Fruit fly (Drosophila melanogaster): ENCODE results near the gene Act5C.

The Act5C gene

dm6 chrX:5907916-5908315 is 7.3 kb downstream of the Act5C start, which contains the start of gene CG12236:
TSS of gene CG12236 (plus strand) at chrX:5908135.
- TF ChIP-seq dsx (GFP tag; optimal IDR thresholded peaks at IDR 0.05; ENCODE audit: poor library complexity, severe bottlenecking) (peak; percentile 15), dac (GFP tag; optimal IDR thresholded peaks at IDR 0.05) (no peak), lz (GFP tag; optimal IDR thresholded peaks at IDR 0.05) (peak; percentile 15), esn (GFP tag; optimal IDR thresholded peaks at IDR 0.05) (peak; percentile 41), eg (GFP tag; IDR thresholded peaks at IDR 0.05) (0 out of 3 replicates have a peak, but pooled peaks have one; percentile 32), Hr39 (GFP tag; optimal IDR thresholded peaks at IDR 0.05) (peak; percentile 43), spab (GFP tag; optimal IDR thresholded peaks at IDR 0.05) (no peak), CG4318 (GFP tag; optimal IDR thresholded peaks at IDR 0.05) (no peak), CG11762 (GFP tag; optimal IDR thresholded peaks at IDR 0.05; ENCODE audit: insufficient read depth) (no peak), CG6808 (GFP tag; optimal IDR thresholded peaks at IDR 0.05) (peak; percentile 21), achi (GFP tag; optimal IDR thresholded peaks at IDR 0.05) (no peak), CG11294 (GFP tag; IDR thresholded peaks at IDR 0.05) (no peak), CG31627 (GFP tag; optimal IDR thresholded peaks at IDR 0.05) (peak; percentile 35), CG3032 (tag; optimal IDR thresholded peaks at IDR 0.05) (peak; percentile 26), Hr38 (GFP tag; optimal IDR thresholded peaks at IDR 0.05) (no peak), CG3919 (GFP tag; optimal IDR thresholded peaks at IDR 0.05) (peak; percentile 33), fd85E (GFP tag; optimal IDR thresholded peaks at IDR 0.05) (no peak), Eip78C (GFP tag) (peak; percentile 48), Eip75B (GFP tag; optimal IDR thresholded peaks at IDR 0.05) (peak; percentile 43), vri (GFP tag; optimal IDR thresholded peaks at IDR 0.05) (no peak), CG6854 (GFP tag; optimal IDR thresholded peaks at IDR 0.05) (no peak), Sox14 (GFP tag; optimal IDR thresholded peaks at IDR 0.05) (peak; percentile 46), Hr4 (GFP tag; optimal IDR thresholded peaks at IDR 0.05) (no peak), topi (GFP tag; optimal IDR thresholded peaks at IDR 0.05) (peak; percentile 39), Blimp-1 (GFP tag; optimal IDR thresholded peaks at IDR 0.05) (peak; percentile 20), cyc (GFP tag; optimal IDR thresholded peaks at IDR 0.05) (peak; percentile 48), Met (GFP tag; optimal IDR thresholded peaks at IDR 0.05) (peak; percentile 24), CG1621 (tag; optimal IDR thresholded peaks at IDR 0.05) (peak; percentile 54)

DNA sequence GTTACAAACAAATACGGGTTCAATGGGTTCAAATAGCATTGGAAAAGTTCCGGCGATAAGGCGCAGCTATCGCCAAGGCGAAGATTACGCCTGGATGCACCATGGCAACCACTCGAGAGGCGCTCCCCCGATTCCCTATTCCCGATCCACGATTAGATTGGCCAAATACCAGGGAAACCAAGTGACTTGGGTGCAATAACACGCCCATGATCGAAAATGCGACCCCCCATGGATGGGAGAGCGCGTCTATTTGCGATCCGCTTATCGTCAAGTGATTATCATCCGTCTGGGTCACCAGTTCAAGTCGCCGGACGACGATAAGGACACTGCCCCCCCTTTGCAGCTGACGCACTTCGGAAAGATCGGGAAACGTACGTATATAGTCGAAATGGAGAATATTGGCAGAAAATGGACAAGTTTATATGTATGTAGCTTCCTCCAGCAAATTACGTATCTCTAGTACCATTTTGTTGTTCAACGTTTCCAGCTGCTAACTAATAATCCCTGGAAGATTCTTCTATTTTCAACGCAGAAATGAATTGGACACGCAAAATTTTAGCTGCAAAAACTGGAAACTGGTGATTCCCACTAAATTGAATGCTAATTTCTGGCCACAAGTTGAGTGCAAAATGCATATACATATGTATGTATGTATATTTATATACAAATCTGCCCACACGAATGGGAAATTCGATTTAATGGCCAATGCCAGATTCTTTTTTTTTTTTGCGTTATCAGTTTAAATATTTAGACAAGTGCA is 14.5 kb downstream of the Act5C start:
- TF ChIP-seq fkh (GFP tag; optimal IDR thresholded peaks at IDR 0.05) (no peak), Eip78C (GFP tag) (peak; percentile 6), CG11762 (GFP tag; optimal IDR thresholded peaks at IDR 0.05; ENCODE audit: insufficient read depth) (no peak), pdm3 (GFP tag; optimal IDR thresholded peaks at IDR 0.05) (no peak), svp (GFP tag) (peak; percentile 99)

- TF ChIP-seq Eip93F (GFP tag; optimal IDR thresholded peaks at IDR 0.05) (no peak), CG8632 (GFP tag; optimal IDR thresholded peaks at IDR 0.05) (peak; percentile 15), vri (GFP tag; optimal IDR thresholded peaks at IDR 0.05) (no peak), Blimp-1 (GFP tag; optimal IDR thresholded peaks at IDR 0.05) (no peak), CG6163 (GFP tag; IDR thresholded peaks at IDR 0.05) (no peak), cyc (GFP tag; optimal IDR thresholded peaks at IDR 0.05) (no peak), Ets21C (GFP tag; optimal IDR thresholded peaks at IDR 0.05) (peak; percentile 13), CG3919 (GFP tag; optimal IDR thresholded peaks at IDR 0.05) (peak; percentile 18), dac (GFP tag; optimal IDR thresholded peaks at IDR 0.05) (no peak), CG9139 (GFP tag; optimal IDR thresholded peaks at IDR 0.05) (no peak), Sox15 (GFP tag; optimal IDR thresholded peaks at IDR 0.05) (no peak), spab (GFP tag; optimal IDR thresholded peaks at IDR 0.05) (no peak), CG11902 (GFP tag; optimal IDR thresholded peaks at IDR 0.05) (no peak), Hr39 (GFP tag; optimal IDR thresholded peaks at IDR 0.05) (peak; percentile 9), esn (GFP tag; optimal IDR thresholded peaks at IDR 0.05) (peak; percentile 13), svp (GFP tag) (no peak), CG15336 (GFP tag; IDR thresholded peaks at IDR 0.05) (peak; percentile 67; the same call in 1 of the 2 replicates), CG7368 (GFP tag; optimal IDR thresholded peaks at IDR 0.05) (no peak), Sox14 (GFP tag; optimal IDR thresholded peaks at IDR 0.05) (no peak), Lpt (GFP tag; optimal IDR thresholded peaks at IDR 0.05) (no peak), Ets96B (tag; optimal IDR thresholded peaks at IDR 0.05) (no peak), lz (GFP tag; optimal IDR thresholded peaks at IDR 0.05) (no peak), CG31627 (GFP tag; optimal IDR thresholded peaks at IDR 0.05) (peak; percentile 18), CG6276 (GFP tag; optimal IDR thresholded peaks at IDR 0.05) (no peak), acj6 (GFP tag; optimal IDR thresholded peaks at IDR 0.05) (peak; percentile 13), eg (GFP tag; IDR thresholded peaks at IDR 0.05) (0 out of 3 replicates have a peak, but pooled peaks have one; percentile 38), Eip78C (GFP tag) (peak; percentile 62), pdm3 (GFP tag; optimal IDR thresholded peaks at IDR 0.05) (no peak)
These were observed 15.3 kb downstream of the Act5C start for dm6 chrX:5915752-5916493.
